Fruit fly (Drosophila melanogaster): ENCODE measurements around the gene Ldsdh1.

Ldsdh1 gene

DNA sequence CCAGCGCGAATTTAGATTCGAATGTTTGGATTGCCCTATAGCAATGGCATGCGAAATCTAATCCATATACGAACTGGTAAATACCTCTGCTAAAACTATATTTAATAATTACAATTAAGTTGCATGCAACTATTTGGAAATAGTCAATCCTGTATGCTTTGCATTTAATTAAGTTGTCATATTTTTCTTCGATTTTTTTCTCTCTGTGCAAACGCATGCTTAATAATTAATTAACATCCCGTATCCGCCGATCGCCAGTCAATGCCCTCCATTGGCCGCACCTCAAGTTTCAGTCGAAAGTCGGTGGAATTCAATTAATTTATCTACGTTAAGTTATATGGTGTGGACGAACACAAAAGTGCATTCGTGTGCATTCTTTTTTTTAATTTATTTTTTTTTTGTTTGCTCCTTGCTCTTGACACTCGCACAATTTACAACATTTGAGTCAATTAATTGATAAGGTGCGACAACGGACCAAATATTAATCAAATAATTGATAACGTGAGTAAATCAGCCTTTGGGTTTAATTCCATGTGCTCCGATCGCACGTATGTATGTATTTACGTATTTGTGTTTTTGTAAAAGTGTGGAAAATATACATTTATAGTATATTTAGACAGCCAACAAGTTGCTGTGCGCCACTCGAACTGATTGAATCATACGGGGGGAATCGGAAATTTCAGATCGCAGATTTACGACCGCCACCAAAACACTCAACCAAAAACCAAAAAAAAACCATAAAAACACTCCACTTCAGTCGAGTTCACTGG is 25.1 kb upstream of the Ldsdh1 start:
- TF ChIP-seq Rel (GFP tag; optimal IDR thresholded peaks at IDR 0.05): no peak
- peak; percentile 61 for TF ChIP-seq Rel (tag; optimal IDR thresholded peaks at IDR 0.05)
- TF ChIP-seq fru (GFP tag; optimal IDR thresholded peaks at IDR 0.05): peak; percentile 23
- no peak for TF ChIP-seq N (GFP tag; optimal IDR thresholded peaks at IDR 0.05)
- TF ChIP-seq Dif (GFP tag; optimal IDR thresholded peaks at IDR 0.05; ENCODE audit: partially characterized antibody): no peak
- no peak for TF ChIP-seq Jra (GFP tag; optimal IDR thresholded peaks at IDR 0.05)
- TF ChIP-seq tai (GFP tag; optimal IDR thresholded peaks at IDR 0.05): no peak
- no peak for TF ChIP-seq jim (GFP tag; optimal IDR thresholded peaks at IDR 0.05)
- TF ChIP-seq Hr83 (GFP tag; optimal IDR thresholded peaks at IDR 0.05; ENCODE audit: poor library complexity, severe bottlenecking): no peak
- no peak for TF ChIP-seq Abd-B (GFP tag; optimal IDR thresholded peaks at IDR 0.05)
- TF ChIP-seq sv (GFP tag; optimal IDR thresholded peaks at IDR 0.05): no peak
- TF ChIP-seq br (GFP tag; optimal IDR thresholded peaks at IDR 0.05): no peak
- TF ChIP-seq Dfd (GFP tag; optimal IDR thresholded peaks at IDR 0.05): no peak
- TF ChIP-seq HLH106 (tag; optimal IDR thresholded peaks at IDR 0.05): no peak
- peak; percentile 12 for TF ChIP-seq h (GFP tag; optimal IDR thresholded peaks at IDR 0.05)
- TF ChIP-seq OdsH (GFP tag; optimal IDR thresholded peaks at IDR 0.05): no peak
- TF ChIP-seq psq (GFP tag; optimal IDR thresholded peaks at IDR 0.05): no peak
- TF ChIP-seq sage (GFP tag; optimal IDR thresholded peaks at IDR 0.05): no peak
- no peak for TF ChIP-seq CG32264 (GFP tag; optimal IDR thresholded peaks at IDR 0.05)
- TF ChIP-seq usp (GFP tag; optimal IDR thresholded peaks at IDR 0.05): no peak
- no peak for TF ChIP-seq CG9705 (GFP tag; optimal IDR thresholded peaks at IDR 0.05)
- TF ChIP-seq foxo (GFP tag; optimal IDR thresholded peaks at IDR 0.05): no peak
- TF ChIP-seq dmrt93B (GFP tag; optimal IDR thresholded peaks at IDR 0.05): no peak
- TF ChIP-seq dsf (GFP tag; optimal IDR thresholded peaks at IDR 0.05; ENCODE audit: borderline replicate concordance): no peak
- TF ChIP-seq lola (GFP tag; optimal IDR thresholded peaks at IDR 0.05): no peak

DNA sequence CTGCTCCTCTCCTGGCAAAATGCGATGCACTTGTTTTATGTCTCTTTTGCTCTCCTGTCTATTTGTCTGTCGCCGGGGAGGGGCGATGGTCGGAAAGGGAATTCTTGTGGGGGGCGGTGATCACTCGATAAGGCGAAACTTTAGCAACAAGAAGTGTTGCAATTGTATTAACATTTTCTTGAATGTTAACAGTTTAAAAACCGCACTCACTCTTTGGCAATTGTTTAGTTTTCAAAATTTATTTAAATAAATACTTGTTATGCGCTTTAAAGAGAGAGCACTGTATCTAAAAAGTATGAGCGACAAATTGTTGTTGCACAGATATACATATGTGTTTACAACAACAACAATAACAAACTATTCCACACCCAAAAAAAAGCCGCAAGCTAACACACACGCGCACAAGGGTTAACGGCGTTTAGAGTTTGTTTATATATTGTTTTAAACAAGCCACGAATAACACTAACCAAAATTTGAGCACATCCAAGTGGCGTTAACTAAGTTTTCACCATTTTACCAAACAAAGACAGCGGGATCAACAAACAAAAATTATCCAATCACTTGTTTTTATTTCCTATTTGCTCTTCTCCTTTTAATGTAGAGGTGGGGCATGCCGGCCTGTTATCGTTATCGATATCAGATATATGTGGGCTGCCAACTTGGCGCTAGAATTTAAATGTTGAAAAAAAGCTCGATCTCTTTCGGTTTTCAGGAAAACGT is 20.2 kb upstream of the Ldsdh1 start, which contains the start of gene CG2258:
TSS of gene CG2258 (minus strand) at position 617 of the 720 bp plus-strand sequence.
- TF ChIP-seq br (GFP tag; optimal IDR thresholded peaks at IDR 0.05) (peak; percentile 71), CG32264 (GFP tag; optimal IDR thresholded peaks at IDR 0.05) (peak; percentile 17), fru (GFP tag; optimal IDR thresholded peaks at IDR 0.05) (peak; percentile 59), HLH106 (tag; optimal IDR thresholded peaks at IDR 0.05) (peak; percentile 73), CG9705 (GFP tag; optimal IDR thresholded peaks at IDR 0.05) (peak; percentile 53), pan (optimal IDR thresholded peaks at IDR 0.05) (no peak), sage (GFP tag; optimal IDR thresholded peaks at IDR 0.05) (peak; percentile 39), Mio (GFP tag; optimal IDR thresholded peaks at IDR 0.05) (no peak), psq (GFP tag; optimal IDR thresholded peaks at IDR 0.05) (peak; percentile 65), Hr83 (GFP tag; optimal IDR thresholded peaks at IDR 0.05; ENCODE audit: poor library complexity, severe bottlenecking) (no peak), rgr (GFP tag; optimal IDR thresholded peaks at IDR 0.05) (peak; percentile 84), dl (GFP tag; optimal IDR thresholded peaks at IDR 0.05; ENCODE audit: insufficient read depth in 1 of 2, partially characterized antibody in 2 of 2) (no peak), h (GFP tag; optimal IDR thresholded peaks at IDR 0.05) (peak; percentile 83), OdsH (GFP tag; optimal IDR thresholded peaks at IDR 0.05) (peak; percentile 74), Jra (GFP tag; optimal IDR thresholded peaks at IDR 0.05) (peak; percentile 37), ey (GFP tag; optimal IDR thresholded peaks at IDR 0.05) (peak; percentile 61), Hnf4 (GFP tag; optimal IDR thresholded peaks at IDR 0.05) (peak; percentile 72), Rel (GFP tag; optimal IDR thresholded peaks at IDR 0.05) (no peak), Rel (tag; optimal IDR thresholded peaks at IDR 0.05) (peak; percentile 39), dmrt93B (GFP tag; optimal IDR thresholded peaks at IDR 0.05) (peak; percentile 46), Sp1 (GFP tag; optimal IDR thresholded peaks at IDR 0.05) (peak; percentile 75), jim (GFP tag; optimal IDR thresholded peaks at IDR 0.05) (no peak), woc (GFP tag; optimal IDR thresholded peaks at IDR 0.05) (peak; percentile 69), foxo (GFP tag; optimal IDR thresholded peaks at IDR 0.05) (peak in 1 of 2 experiments; percentile 65)

DNA sequence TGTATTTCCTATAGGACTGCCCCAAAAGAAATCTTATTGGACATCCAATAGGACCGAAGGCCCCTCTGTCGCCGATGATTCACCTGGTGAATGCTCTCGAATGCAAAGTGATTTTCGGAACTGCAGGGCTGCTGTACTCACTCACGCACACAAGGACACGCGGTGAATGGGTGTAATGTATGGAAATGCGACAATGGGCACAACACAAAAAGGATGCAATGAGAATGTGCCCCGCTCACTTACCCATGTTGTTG is 19.3 kb upstream of the Ldsdh1 start:
- TF ChIP-seq Jra (GFP tag; optimal IDR thresholded peaks at IDR 0.05) (no peak), rgr (GFP tag; optimal IDR thresholded peaks at IDR 0.05) (no peak), Dif (GFP tag; optimal IDR thresholded peaks at IDR 0.05; ENCODE audit: partially characterized antibody) (no peak)
